Worm (Caenorhabditis elegans) whole organism, L2 larva: Measurements from ENCODE around the gene T28C6.8.

Experiments used
- F13H6.1 ChIP-seq: sonication (generic microtip); optimal IDR thresholded peaks from 2 replicates; lab custom pipeline; 2016; ENCODE audit warnings: missing genetic modification characterization, missing compliant biosample characterization
- Y55F3AM.14 ChIP-seq: fragments of 200-800 bp; sonication (Bioruptor generic); optimal IDR thresholded peaks from 2 replicates; lab custom pipeline; 2018; ENCODE audit warnings: mild to moderate bottlenecking, missing genetic modification characterization, missing compliant biosample characterization
- ZK546.5 ChIP-seq: sonication (generic microtip); optimal IDR thresholded peaks from 2 replicates; lab custom pipeline; 2017; ENCODE audit warnings: missing biosample characterization, missing genetic modification characterization
- alr-1 ChIP-seq: fragments of 150-350 bp; optimal IDR thresholded peaks from 2 replicates; lab custom pipeline; 2014; ENCODE audit warnings: missing biosample characterization, missing genetic modification characterization
- blmp-1 ChIP-seq: sonication (generic microtip); optimal IDR thresholded peaks from 2 replicates; lab custom pipeline; 2017; ENCODE audit warnings: missing genetic modification characterization, mild to moderate bottlenecking, missing compliant biosample characterization, antibody characterized with exemption, moderate library complexity; ENCODE audit not compliant: insufficient read depth
- ceh-16 ChIP-seq: fragments of 150-350 bp; optimal IDR thresholded peaks from 2 replicates; lab custom pipeline; 2014; ENCODE audit warnings: missing biosample characterization, missing genetic modification characterization
- crh-2 ChIP-seq: sonication (generic microtip); optimal IDR thresholded peaks from 2 replicates; lab custom pipeline; 2017; ENCODE audit warnings: missing biosample characterization, missing genetic modification characterization
- dmd-4 ChIP-seq: sonication (generic microtip); optimal IDR thresholded peaks from 2 replicates; lab custom pipeline; 2017; ENCODE audit warnings: missing biosample characterization, missing genetic modification characterization
- egl-27 ChIP-seq: sonication (generic microtip); optimal IDR thresholded peaks from 3 replicates; lab custom pipeline; 2017; ENCODE audit warnings: missing biosample characterization, missing genetic modification reagents, missing genetic modification characterization
- elt-1 ChIP-seq: fragments of 150-350 bp; optimal IDR thresholded peaks from 2 replicates; lab custom pipeline; 2014; ENCODE audit warnings: missing biosample characterization, missing genetic modification characterization
- elt-3 ChIP-seq: sonication (generic microtip); optimal IDR thresholded peaks from 2 replicates; lab custom pipeline; 2017; ENCODE audit warnings: missing biosample characterization, missing genetic modification characterization
- fos-1 ChIP-seq: fragments of 150-350 bp; optimal IDR thresholded peaks from 2 replicates; lab custom pipeline; 2014; ENCODE audit warnings: missing biosample characterization, missing genetic modification characterization
- lin-11 ChIP-seq: fragments of 150-350 bp; sonication (generic microtip); optimal IDR thresholded peaks from 2 replicates; lab custom pipeline; 2014; ENCODE audit warnings: missing biosample characterization, missing genetic modification characterization, inconsistent platforms, mixed read lengths
- lin-13 ChIP-seq: fragments of 150-350 bp; optimal IDR thresholded peaks from 2 replicates; lab custom pipeline; 2014; ENCODE audit warnings: missing biosample characterization, missing genetic modification reagents, missing genetic modification characterization
- lin-39 ChIP-seq: fragments of 150-350 bp; optimal IDR thresholded peaks from 2 replicates; lab custom pipeline; 2014; ENCODE audit warnings: missing biosample characterization, missing genetic modification reagents, missing genetic modification characterization
- mab-5 ChIP-seq: fragments of 150-350 bp; optimal IDR thresholded peaks from 2 replicates; lab custom pipeline; 2014; ENCODE audit warnings: missing biosample characterization, missing genetic modification characterization
- mbf-1 ChIP-seq: sonication (generic microtip); optimal IDR thresholded peaks from 2 replicates; lab custom pipeline; 2017; ENCODE audit warnings: missing biosample characterization, missing genetic modification characterization
- mdl-1 ChIP-seq, 2 experiments: fragments of 150-350 bp in 1 of 2; sonication (generic microtip) in 1 of 2; optimal IDR thresholded peaks; 2 replicates each; lab custom pipeline; 2017; ENCODE audit warnings: missing biosample characterization in 2 of 2, missing genetic modification characterization in 2 of 2
- nhr-10 ChIP-seq: sonication (generic microtip); optimal IDR thresholded peaks from 2 replicates; lab custom pipeline; 2017; ENCODE audit warnings: missing biosample characterization, missing genetic modification characterization
- nhr-12 ChIP-seq: fragments of 150-350 bp; optimal IDR thresholded peaks from 2 replicates; lab custom pipeline; 2014; ENCODE audit warnings: missing biosample characterization, missing genetic modification characterization
- nhr-129 ChIP-seq: fragments of 150-350 bp; optimal IDR thresholded peaks from 2 replicates; lab custom pipeline; 2014; ENCODE audit warnings: missing biosample characterization, missing genetic modification characterization
- nhr-21 ChIP-seq: fragments of 150-350 bp; optimal IDR thresholded peaks from 2 replicates; lab custom pipeline; 2014; ENCODE audit warnings: missing biosample characterization, missing genetic modification characterization
- nhr-23 ChIP-seq: fragments of 150-350 bp; optimal IDR thresholded peaks from 2 replicates; lab custom pipeline; 2014; ENCODE audit warnings: missing biosample characterization, missing genetic modification reagents, missing genetic modification characterization
- nhr-237 ChIP-seq: fragments of 150-350 bp; optimal IDR thresholded peaks from 2 replicates; lab custom pipeline; 2014; ENCODE audit warnings: missing biosample characterization, missing genetic modification characterization
- nhr-25 ChIP-seq: fragments of 150-350 bp; sonication (generic microtip); optimal IDR thresholded peaks from 3 replicates; lab custom pipeline; 2014; ENCODE audit warnings: missing biosample characterization, missing genetic modification characterization
- nhr-77 ChIP-seq: fragments of 150-350 bp; optimal IDR thresholded peaks from 2 replicates; lab custom pipeline; 2014; ENCODE audit warnings: missing biosample characterization, missing genetic modification characterization
- peb-1 ChIP-seq: fragments of 150-350 bp; optimal IDR thresholded peaks from 2 replicates; lab custom pipeline; 2014; ENCODE audit warnings: missing biosample characterization, missing genetic modification characterization
- sem-4 ChIP-seq: fragments of 150-350 bp; optimal IDR thresholded peaks from 2 replicates; lab custom pipeline; 2014; ENCODE audit warnings: missing biosample characterization, missing genetic modification reagents, missing genetic modification characterization
- skn-1 ChIP-seq: sonication (generic microtip); optimal IDR thresholded peaks from 2 replicates; lab custom pipeline; 2017; ENCODE audit warnings: missing biosample characterization, missing genetic modification characterization
- sma-3 ChIP-seq: sonication (generic microtip); optimal IDR thresholded peaks from 2 replicates; lab custom pipeline; 2016; ENCODE audit warnings: missing genetic modification reagents, missing genetic modification characterization, missing compliant biosample characterization
- snpc-4 ChIP-seq: fragments of 150-350 bp; optimal IDR thresholded peaks from 2 replicates; lab custom pipeline; 2014; ENCODE audit warnings: missing biosample characterization, missing genetic modification characterization
- unc-55 ChIP-seq: fragments of 150-350 bp; sonication (generic microtip); optimal IDR thresholded peaks from 3 replicates; lab custom pipeline; 2014; ENCODE audit warnings: missing biosample characterization, missing genetic modification reagents, missing genetic modification characterization
- unc-62 ChIP-seq: fragments of 150-350 bp; optimal IDR thresholded peaks from 2 replicates; lab custom pipeline; 2014; ENCODE audit warnings: missing biosample characterization, missing genetic modification reagents, missing genetic modification characterization
- zag-1 ChIP-seq: fragments of 150-350 bp; optimal IDR thresholded peaks from 2 replicates; lab custom pipeline; 2014; ENCODE audit warnings: missing biosample characterization, missing genetic modification characterization
- ztf-11 ChIP-seq: sonication (generic microtip); optimal IDR thresholded peaks from 2 replicates; lab custom pipeline; 2017; ENCODE audit warnings: missing biosample characterization, missing genetic modification characterization

T28C6.8 gene

ce11 chrIV:8824145-8824833 is 6.2 kb downstream of the T28C6.8 start, which contains the start of the genes col-117 and col-3 (continued):
- TF ChIP-seq lin-11 (tag; lab: Kevin White, UChicago): no peak
- no peak for TF ChIP-seq elt-1
- no peak for TF ChIP-seq peb-1
- TF ChIP-seq unc-55 (GFP tag; lab: Kevin White, UChicago): no peak
- TF ChIP-seq zag-1 (tag; lab: Kevin White, UChicago): no peak
- no peak for TF ChIP-seq alr-1
- no peak for TF ChIP-seq dmd-4 (tag; lab: Kevin White, UChicago)
- no peak for TF ChIP-seq nhr-77 (tag; lab: Kevin White, UChicago)
- TF ChIP-seq nhr-25 (tag; lab: Kevin White, UChicago): peak; percentile 78
- peak; percentile 2 for TF ChIP-seq nhr-129
- peak; percentile 54 for TF ChIP-seq sma-3
- TF ChIP-seq lin-13 (GFP tag; lab: Kevin White, UChicago): no peak

DNA sequence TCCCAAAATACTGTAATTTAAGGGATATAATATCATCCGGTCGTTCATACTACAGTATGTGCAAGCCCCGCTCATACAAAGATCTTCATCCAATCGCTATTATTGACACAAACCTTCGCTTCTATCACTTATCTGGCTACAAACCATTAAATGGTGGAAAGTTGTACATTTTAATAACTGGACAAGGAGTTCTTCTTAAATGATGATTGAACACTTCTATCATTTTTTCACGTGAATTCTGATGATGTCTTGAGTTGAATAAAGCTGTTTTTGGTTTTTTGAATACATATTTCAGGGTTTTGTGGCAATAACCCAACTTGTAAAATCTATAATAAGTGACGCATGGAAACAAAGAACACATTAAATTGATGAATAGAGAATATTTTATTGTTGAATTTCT is 7.9 kb downstream of the T28C6.8 start:
- TF ChIP-seq fos-1 (peak; percentile 8), sma-3 (peak; percentile 41), nhr-25 (tag; lab: Kevin White, UChicago) (peak; percentile 41), Y55F3AM.14 (GFP tag; lab: Kevin White, UChicago) (no peak), nhr-21 (tag; lab: Kevin White, UChicago) (peak; percentile 25), unc-62 (GFP tag; lab: Kevin White, UChicago) (no peak), crh-2 (tag; lab: Kevin White, UChicago) (peak; percentile 24), ceh-16 (tag; lab: Kevin White, UChicago) (no peak), skn-1 (tag; lab: Kevin White, UChicago) (no peak), lin-13 (GFP tag; lab: Kevin White, UChicago) (peak; percentile 13), egl-27 (tag; lab: Kevin White, UChicago) (no peak), mdl-1 (tag; optimal IDR thresholded peaks at IDR 0.05; lab: Kevin White, UChicago) (no peak)
- TF ChIP-seq, all 48 proteins: peak for 6

ce11 chrIV:8821147-8821546 is 9.4 kb downstream of the T28C6.8 start, which contains the start of gene T28C6.5:
Gene T28C6.5 (plus strand): TSS chrIV:8821447.
- TF ChIP-seq mab-5 (no peak), ceh-16 (tag; lab: Kevin White, UChicago) (no peak), nhr-237 (tag; lab: Kevin White, UChicago) (no peak), elt-3 (no peak), lin-11 (tag; lab: Kevin White, UChicago) (no peak), nhr-23 (tag; lab: Kevin White, UChicago) (no peak), mbf-1 (tag; lab: Kevin White, UChicago) (no peak), skn-1 (tag; lab: Kevin White, UChicago) (no peak), zag-1 (tag; lab: Kevin White, UChicago) (no peak), lin-39 (tag; lab: Kevin White, UChicago) (no peak), mdl-1 (tag; optimal IDR thresholded peaks at IDR 0.05; lab: Kevin White, UChicago) (no peak), nhr-12 (tag; lab: Kevin White, UChicago) (no peak), ZK546.5 (tag; lab: Kevin White, UChicago) (no peak), nhr-129 (no peak), crh-2 (tag; lab: Kevin White, UChicago) (no peak)

- no peak for TF ChIP-seq ZK546.5 (tag; lab: Kevin White, UChicago)
- no peak for TF ChIP-seq egl-27 (tag; lab: Kevin White, UChicago)
- no peak for TF ChIP-seq unc-55 (GFP tag; lab: Kevin White, UChicago)
- TF ChIP-seq blmp-1 (tag; lab: Kevin White, UChicago): no peak
- no peak for TF ChIP-seq mdl-1 (tag; optimal IDR thresholded peaks at IDR 0.05; lab: Kevin White, UChicago)
- TF ChIP-seq nhr-10 (tag; lab: Kevin White, UChicago): no peak
- no peak for TF ChIP-seq elt-3
- TF ChIP-seq snpc-4: no peak
- TF ChIP-seq F13H6.1 (tag; lab: Kevin White, UChicago): no peak
- TF ChIP-seq nhr-77 (tag; lab: Kevin White, UChicago): no peak
- no peak for TF ChIP-seq nhr-129
- TF ChIP-seq peb-1: no peak
- no peak for TF ChIP-seq ztf-11
- TF ChIP-seq sem-4 (tag; lab: Kevin White, UChicago): no peak
- TF ChIP-seq nhr-237 (tag; lab: Kevin White, UChicago): no peak
Observed at ce11 chrIV:8820041-8820440, 10.5 kb downstream of the T28C6.8 start, which contains the start of gene T28C6.3. Gene T28C6.3 (plus strand): TSS chrIV:8820341.
